Worm (Caenorhabditis elegans) whole organism, L4 larva: ENCODE data around the gene dhps-1.

Experiments used
- F37D6.2 ChIP-seq: sonication (generic microtip); optimal IDR thresholded peaks from 2 replicates; lab custom pipeline; 2016; ENCODE audit warnings: mild to moderate bottlenecking, missing genetic modification characterization, missing compliant biosample characterization
- F49E8.2 ChIP-seq: sonication (generic microtip); optimal IDR thresholded peaks from 2 replicates; lab custom pipeline; 2016; ENCODE audit warnings: missing compliant biosample characterization, mild to moderate bottlenecking, missing genetic modification characterization, borderline replicate concordance
- T20F7.1 ChIP-seq: fragments of 200-800 bp; sonication (Bioruptor generic); optimal IDR thresholded peaks from 2 replicates; lab custom pipeline; 2018; ENCODE audit warnings: mild to moderate bottlenecking, missing genetic modification characterization, missing compliant biosample characterization
- ZK337.2 ChIP-seq: fragments of 200-800 bp; sonication (Bioruptor generic); IDR thresholded peaks from 2 replicates; pipeline ENCODE4 v1.3.6; 2022; ENCODE audit warnings: missing genetic modification reagents, missing genetic modification characterization, missing compliant biosample characterization
- aha-1 ChIP-seq: fragments of 150-350 bp; peaks from one replicate; lab custom pipeline; 2014; ENCODE audit warnings: missing biosample characterization, missing genetic modification characterization
- ceh-20 ChIP-seq: fragments of 200-800 bp; sonication (Bioruptor generic); IDR thresholded peaks from 2 replicates; pipeline ENCODE4 v1.3.6; 2022; ENCODE audit warnings: missing genetic modification reagents, missing genetic modification characterization, missing compliant biosample characterization
- ceh-32 ChIP-seq: sonication (generic microtip); optimal IDR thresholded peaks from 2 replicates; lab custom pipeline; 2016; ENCODE audit warnings: mild to moderate bottlenecking, missing genetic modification characterization, missing compliant biosample characterization; ENCODE audit not compliant: poor library complexity
- ceh-62 ChIP-seq: sonication (generic microtip); optimal IDR thresholded peaks from 2 replicates; lab custom pipeline; 2017; ENCODE audit warnings: missing biosample characterization, missing genetic modification characterization
- dmd-6 ChIP-seq: fragments of 200-800 bp; sonication (Bioruptor generic); IDR thresholded peaks from 2 replicates; pipeline ENCODE4 v1.3.6; 2022; ENCODE audit warnings: missing genetic modification reagents, missing genetic modification characterization, missing compliant biosample characterization
- dmd-9 ChIP-seq: fragments of 200-800 bp; sonication (Bioruptor generic); IDR thresholded peaks from 2 replicates; pipeline ENCODE4 v1.3.6; 2022; ENCODE audit warnings: missing genetic modification reagents, missing genetic modification characterization, missing compliant biosample characterization
- dpl-1 ChIP-seq: fragments of 150-350 bp; optimal IDR thresholded peaks from 2 replicates; lab custom pipeline; 2014; ENCODE audit warnings: missing biosample characterization, missing genetic modification reagents, missing genetic modification characterization
- duxl-1 ChIP-seq: sonication (generic microtip); optimal IDR thresholded peaks from 2 replicates; lab custom pipeline; 2016; ENCODE audit warnings: mild to moderate bottlenecking, missing genetic modification characterization, moderate library complexity, missing compliant biosample characterization; ENCODE audit not compliant: poor library complexity
- egl-27 ChIP-seq: sonication (generic microtip); optimal IDR thresholded peaks from 3 replicates; lab custom pipeline; 2017; ENCODE audit warnings: missing biosample characterization, missing genetic modification reagents, missing genetic modification characterization
- egl-43 ChIP-seq: fragments of 200-800 bp; sonication (Bioruptor generic); IDR thresholded peaks from 2 replicates; pipeline ENCODE4 v1.3.6; 2022; ENCODE audit warnings: missing genetic modification reagents, missing genetic modification characterization, missing compliant biosample characterization
- fkh-10 ChIP-seq: fragments of 150-350 bp; optimal IDR thresholded peaks from 2 replicates; lab custom pipeline; 2014; ENCODE audit warnings: missing biosample characterization, missing genetic modification reagents, missing genetic modification characterization
- hif-1 ChIP-seq, 2 experiments: sonication (generic microtip); optimal IDR thresholded peaks; 2 replicates each; lab custom pipeline; 2016 to 2017; ENCODE audit warnings: missing compliant biosample characterization in 2 of 2, missing genetic modification characterization in 2 of 2, missing genetic modification reagents in 2 of 2, missing genotype in 2 of 2, mild to moderate bottlenecking in 1 of 2
- hlh-11 ChIP-seq: fragments of 200-800 bp; sonication (Bioruptor generic); optimal IDR thresholded peaks from 2 replicates; lab custom pipeline; 2018; ENCODE audit warnings: mild to moderate bottlenecking, missing genetic modification characterization, missing compliant biosample characterization
- lin-15B ChIP-seq: fragments of 150-350 bp; sonication (generic microtip); optimal IDR thresholded peaks from 3 replicates; lab custom pipeline; 2014; ENCODE audit warnings: missing biosample characterization, missing genetic modification characterization
- nhr-102 ChIP-seq: sonication (generic microtip); optimal IDR thresholded peaks from 2 replicates; lab custom pipeline; 2016; ENCODE audit warnings: mild to moderate bottlenecking, missing genetic modification characterization, moderate library complexity, missing compliant biosample characterization
- nhr-111 ChIP-seq: fragments of 200-800 bp; sonication (Bioruptor generic); optimal IDR thresholded peaks from 2 replicates; lab custom pipeline; 2018; ENCODE audit warnings: mild to moderate bottlenecking, missing genetic modification characterization, missing compliant biosample characterization
- nhr-6 ChIP-seq: fragments of 150-350 bp; optimal IDR thresholded peaks from 2 replicates; lab custom pipeline; 2014; ENCODE audit warnings: missing biosample characterization, missing genetic modification characterization
- nhr-77 ChIP-seq: fragments of 150-350 bp; optimal IDR thresholded peaks from 2 replicates; lab custom pipeline; 2014; ENCODE audit warnings: missing biosample characterization, missing genetic modification characterization
- php-3 ChIP-seq: fragments of 200-800 bp; sonication (Bioruptor generic); IDR thresholded peaks from 2 replicates; pipeline ENCODE4 v1.3.6; 2022; ENCODE audit warnings: missing genetic modification reagents, missing genetic modification characterization, missing compliant biosample characterization
- pqm-1 ChIP-seq: sonication (generic microtip); optimal IDR thresholded peaks from 2 replicates; lab custom pipeline; 2017; ENCODE audit warnings: missing biosample characterization, missing genetic modification characterization
- set-16 ChIP-seq: fragments of 200-800 bp; sonication (Bioruptor generic); IDR thresholded peaks from 2 replicates; pipeline ENCODE4 v1.3.6; 2022; ENCODE audit warnings: missing genetic modification reagents, missing genetic modification characterization, missing compliant biosample characterization
- spr-3 ChIP-seq: fragments of 200-800 bp; sonication (Bioruptor generic); optimal IDR thresholded peaks from 2 replicates; lab custom pipeline; 2018; ENCODE audit warnings: mild to moderate bottlenecking, missing genetic modification characterization, missing compliant biosample characterization
- tra-1 ChIP-seq: fragments of 200-800 bp; sonication (Bioruptor generic); IDR thresholded peaks from 2 replicates; pipeline ENCODE4 v1.3.6; 2022; ENCODE audit warnings: missing genetic modification reagents, missing genetic modification characterization, missing compliant biosample characterization
- unc-130 ChIP-seq: sonication (generic microtip); optimal IDR thresholded peaks from 2 replicates; lab custom pipeline; 2016; ENCODE audit warnings: missing genetic modification reagents, missing genetic modification characterization, missing compliant biosample characterization
- unc-62 ChIP-seq, 3 experiments: fragments of 150-350 bp in 1 of 3; sonication (generic microtip); optimal IDR thresholded peaks in 2 of 3; peaks in 1 of 3; 1 replicate in 1 of 3; 2 replicates in 2 of 3; lab custom pipeline; 2014 to 2017; ENCODE audit warnings: missing biosample characterization in 3 of 3, missing genetic modification characterization in 3 of 3, missing genetic modification reagents in 3 of 3, missing genotype in 1 of 3
- vab-7 ChIP-seq: fragments of 200-800 bp; sonication (Bioruptor generic); IDR thresholded peaks from 2 replicates; pipeline ENCODE4 v1.3.6; 2022; ENCODE audit warnings: missing genetic modification reagents, missing genetic modification characterization, missing compliant biosample characterization
- zip-11 ChIP-seq: fragments of 200-800 bp; sonication (Bioruptor generic); IDR thresholded peaks from 2 replicates; pipeline ENCODE4 v1.3.6; 2022; ENCODE audit warnings: missing genetic modification characterization, missing compliant biosample characterization
- zip-2 ChIP-seq: fragments of 150-350 bp; optimal IDR thresholded peaks from 2 replicates; lab custom pipeline; 2014; ENCODE audit warnings: missing biosample characterization, missing genetic modification characterization

The dhps-1 gene

DNA sequence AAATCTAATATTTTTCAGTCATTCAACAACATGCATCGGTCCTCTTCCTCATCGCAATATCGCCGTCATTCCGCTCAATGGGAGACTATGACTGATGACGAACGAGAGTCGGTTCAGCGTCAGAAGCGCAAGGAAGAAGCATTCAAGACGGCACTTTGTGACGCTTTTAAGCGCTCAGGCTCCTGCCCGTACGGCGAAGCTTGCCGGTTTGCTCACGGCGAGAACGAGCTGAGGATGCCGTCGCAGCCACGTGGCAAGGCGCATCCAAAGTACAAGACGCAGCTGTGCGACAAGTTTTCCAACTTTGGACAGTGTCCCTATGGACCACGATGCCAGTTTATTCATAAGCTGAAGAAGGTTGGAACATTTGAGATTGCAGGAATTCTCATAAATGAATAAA is 23.8 kb upstream of the dhps-1 start:
- no peak for TF ChIP-seq zip-11
- no peak for TF ChIP-seq lin-15B (tag; lab: Kevin White, UChicago)
- no peak for TF ChIP-seq nhr-111 (GFP tag; lab: Kevin White, UChicago)
- TF ChIP-seq ZK337.2 = no peak
- no peak for TF ChIP-seq zip-2
- no peak for TF ChIP-seq nhr-102
- TF ChIP-seq ceh-20 (GFP tag; lab: Robert Waterston, UW) = no peak
- no peak for TF ChIP-seq ceh-62 (tag; lab: Kevin White, UChicago)
- TF ChIP-seq set-16 (GFP tag; lab: Robert Waterston, UW) = peak; percentile 55
- TF ChIP-seq ceh-32 (tag; lab: Kevin White, UChicago) = no peak
- 0 out of 2 replicates have a peak, but pooled peaks have one; percentile 35 for TF ChIP-seq egl-43 (GFP tag; lab: Robert Waterston, UW)
- TF ChIP-seq, all 104 proteins: peak for 2

DNA sequence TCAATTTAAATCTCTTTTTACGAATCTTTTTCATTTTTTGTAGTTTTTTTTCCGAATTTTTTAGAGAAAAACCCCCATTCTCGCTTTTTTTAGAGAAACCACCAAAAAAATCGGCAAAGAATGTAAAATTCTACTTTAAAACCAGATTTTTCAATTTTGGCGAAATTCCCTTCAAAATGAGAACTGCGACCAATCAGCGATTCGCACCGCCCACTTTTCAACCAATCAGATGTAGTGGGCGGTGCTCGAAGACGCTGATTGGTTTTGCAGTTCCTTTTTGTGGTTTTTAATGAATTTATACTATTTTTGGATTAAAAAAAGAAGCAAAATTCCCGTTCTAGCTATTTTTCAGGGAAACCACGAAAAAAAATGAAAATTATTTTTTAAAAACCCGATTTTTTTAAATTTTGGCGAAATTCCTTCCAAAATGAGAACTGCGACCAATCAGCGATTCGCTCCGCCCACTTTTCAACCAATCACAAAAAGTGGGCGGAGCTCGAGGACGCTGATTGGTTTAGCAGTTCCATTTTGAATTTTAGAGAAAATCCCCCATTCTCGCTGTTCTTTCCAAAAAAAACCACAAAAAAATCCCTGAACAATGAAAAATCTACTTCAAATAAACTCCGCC is 21.7 kb upstream of the dhps-1 start:
- TF ChIP-seq T20F7.1 (GFP tag; lab: Kevin White, UChicago) (no peak), hif-1 (tag; optimal IDR thresholded peaks at IDR 0.05; lab: Kevin White, UChicago) (no peak), nhr-6 (tag; lab: Kevin White, UChicago) (no peak), egl-43 (GFP tag; lab: Robert Waterston, UW) (no peak), tra-1 (GFP tag; lab: Robert Waterston, UW) (no peak), php-3 (GFP tag; lab: Robert Waterston, UW) (no peak), pqm-1 (tag; lab: Kevin White, UChicago) (no peak), vab-7 (no peak), spr-3 (GFP tag; lab: Kevin White, UChicago) (no peak)

DNA sequence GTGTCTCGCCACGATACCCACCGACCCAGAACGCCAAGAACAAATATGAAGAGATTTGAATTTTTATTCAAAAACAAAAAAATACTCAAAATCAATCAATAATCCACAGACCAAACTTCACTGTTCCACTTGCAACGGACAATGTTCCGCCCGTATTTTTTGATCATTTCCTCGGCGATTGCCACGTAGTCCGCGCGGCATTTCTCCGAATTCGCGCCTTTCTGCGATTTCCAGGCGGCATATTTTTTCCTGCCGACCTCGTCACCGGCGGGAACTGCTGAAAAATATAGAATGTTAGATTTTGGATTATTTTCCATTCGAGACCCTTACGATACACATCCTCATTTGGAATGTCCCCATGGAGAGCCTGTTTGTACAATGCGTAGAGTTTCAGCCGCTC is 20.5 kb upstream of the dhps-1 start:
- TF ChIP-seq dmd-9 (GFP tag; lab: Robert Waterston, UW) (no peak), hlh-11 (tag; lab: Kevin White, UChicago) (no peak), unc-130 (peak; percentile 4), duxl-1 (tag; lab: Kevin White, UChicago) (no peak), dmd-6 (GFP tag; lab: Robert Waterston, UW) (no peak), nhr-77 (tag; lab: Kevin White, UChicago) (no peak), F37D6.2 (tag; lab: Kevin White, UChicago) (no peak), aha-1 (tag; lab: Kevin White, UChicago) (peak; percentile 40), dpl-1 (no peak), egl-27 (tag; lab: Kevin White, UChicago) (no peak), php-3 (GFP tag; lab: Robert Waterston, UW) (no peak), F49E8.2 (tag; lab: Kevin White, UChicago) (no peak)

DNA sequence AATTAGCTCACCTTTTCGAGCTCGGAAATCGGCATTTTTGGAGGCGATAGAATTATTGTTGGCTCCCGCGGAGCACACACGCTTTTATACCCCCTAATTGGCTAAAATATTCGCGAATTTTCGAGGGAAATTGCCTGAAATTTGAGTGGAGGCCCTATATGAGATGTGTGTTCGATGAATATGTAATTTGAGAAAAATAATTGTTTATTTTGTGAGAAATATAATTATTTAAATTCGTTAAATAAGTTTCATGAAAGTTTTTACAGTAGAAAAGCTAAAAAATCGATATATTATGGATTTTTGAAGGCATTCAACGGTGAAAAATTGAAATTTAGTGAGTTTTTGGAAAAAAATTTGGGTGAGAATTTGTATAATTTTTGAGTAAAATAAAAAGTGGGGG is 19.2 kb upstream of the dhps-1 start, which contains the start of gene acbp-6:
Gene acbp-6, minus strand, starts transcription at position 101 of the 400 bp plus-strand sequence.
- TF ChIP-seq fkh-10 (GFP tag; lab: Kevin White, UChicago) (no peak), unc-62 (GFP tag; optimal IDR thresholded peaks at IDR 0.05 in 1 of 2; lab: Kevin White, UChicago) (peak in 1 of 2 experiments; percentile 78), unc-62 (tag; optimal IDR thresholded peaks at IDR 0.05; lab: Kevin White, UChicago) (no peak)
